Worm (Caenorhabditis elegans) whole organism, L3 larva: ENCODE data around the gene D2062.1.

Experiments
- ama-1 ChIP-seq: fragments of 150-350 bp; optimal IDR thresholded peaks from 2 replicates; lab custom pipeline; 2018
- ceh-16 ChIP-seq: sonication (generic microtip); optimal IDR thresholded peaks from 2 replicates; lab custom pipeline; 2017; ENCODE audit warnings: missing biosample characterization, missing genetic modification characterization
- ceh-9 ChIP-seq: sonication (generic microtip); optimal IDR thresholded peaks from 2 replicates; lab custom pipeline; 2018; ENCODE audit warnings: missing biosample characterization, missing genetic modification characterization
- daf-12 ChIP-seq: fragments of 150-350 bp; optimal IDR thresholded peaks from 2 replicates; lab custom pipeline; 2014; ENCODE audit warnings: missing biosample characterization, missing genetic modification reagents, missing genetic modification characterization
- fkh-10 ChIP-seq: sonication (generic microtip); optimal IDR thresholded peaks from 2 replicates; lab custom pipeline; 2017; ENCODE audit warnings: missing biosample characterization, missing genetic modification reagents, missing genetic modification characterization
- lin-15B ChIP-seq: fragments of 150-350 bp; optimal IDR thresholded peaks from 2 replicates; lab custom pipeline; 2014; ENCODE audit warnings: missing biosample characterization, missing genetic modification characterization
- lin-39 ChIP-seq: fragments of 150-350 bp; optimal IDR thresholded peaks from 2 replicates; lab custom pipeline; 2018; ENCODE audit warnings: missing biosample characterization, missing genetic modification reagents, missing genetic modification characterization
- nhr-12 ChIP-seq: fragments of 150-350 bp; optimal IDR thresholded peaks from 2 replicates; lab custom pipeline; 2014; ENCODE audit warnings: missing biosample characterization, missing genetic modification characterization
- nhr-25 ChIP-seq: sonication (generic microtip); optimal IDR thresholded peaks from 2 replicates; lab custom pipeline; 2017; ENCODE audit warnings: missing biosample characterization, missing genetic modification characterization
- pha-4 ChIP-seq: fragments of 150-350 bp; optimal IDR thresholded peaks from 2 replicates; lab custom pipeline; 2014; ENCODE audit warnings: missing biosample characterization, missing genetic modification reagents, missing genetic modification characterization
- skn-1 ChIP-seq: fragments of 150-350 bp; optimal IDR thresholded peaks from 2 replicates; lab custom pipeline; 2014; ENCODE audit warnings: missing biosample characterization, missing genetic modification characterization
- tbx-2 ChIP-seq: sonication (generic microtip); optimal IDR thresholded peaks from 2 replicates; lab custom pipeline; 2016; ENCODE audit warnings: mild to moderate bottlenecking, missing genetic modification characterization, missing compliant biosample characterization
- unc-39 ChIP-seq: sonication (generic microtip); optimal IDR thresholded peaks from 4 replicates; lab custom pipeline; 2017; ENCODE audit warnings: missing biosample characterization, missing genetic modification characterization
- unc-62 ChIP-seq: fragments of 150-350 bp; sonication (generic microtip); optimal IDR thresholded peaks from 4 replicates; lab custom pipeline; 2014; ENCODE audit warnings: missing biosample characterization, missing genetic modification reagents, missing genetic modification characterization

DNA sequence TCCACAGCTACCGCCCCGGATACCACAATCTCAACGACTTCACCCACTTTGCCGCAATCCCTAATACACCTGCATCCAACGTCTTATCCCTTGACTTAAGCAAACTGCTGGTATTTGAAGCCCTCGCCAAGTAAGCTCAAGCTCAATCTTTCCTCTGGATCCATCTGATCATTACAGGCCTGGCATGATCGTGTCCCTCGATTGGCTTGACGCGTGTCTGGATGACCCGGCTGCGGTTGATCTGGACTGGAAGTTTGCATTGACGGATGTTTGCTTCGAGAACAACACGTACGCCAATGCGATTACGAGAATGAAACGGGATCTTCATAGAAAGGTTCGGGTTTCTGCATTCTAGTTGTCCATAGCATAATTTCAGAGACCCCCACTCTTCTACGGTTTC lies 30.3 kb upstream of the D2062.1 start:
- TF ChIP-seq lin-39 (no peak), ceh-9 (tag; lab: Kevin White, UChicago) (no peak), lin-15B (tag; lab: Kevin White, UChicago) (no peak), fkh-10 (GFP tag; lab: Kevin White, UChicago) (no peak), ama-1 (no peak), nhr-12 (tag; lab: Kevin White, UChicago) (no peak), tbx-2 (tag; lab: Kevin White, UChicago) (no peak), unc-39 (tag; lab: Kevin White, UChicago) (no peak), skn-1 (tag; lab: Kevin White, UChicago) (no peak), daf-12 (no peak), nhr-25 (no peak), pha-4 (tag; lab: Kevin White, UChicago) (no peak), unc-62 (GFP tag; lab: Kevin White, UChicago) (no peak), ceh-16 (tag; lab: Kevin White, UChicago) (no peak)
